Worm (Caenorhabditis elegans) whole organism, early embryonic: Measurements from ENCODE around the gene srp-2.

Experiments
- ama-1 ChIP-seq: fragments of 150-350 bp; optimal IDR thresholded peaks from 2 replicates; lab custom pipeline; 2014
- ets-7 ChIP-seq: sonication (generic microtip); optimal IDR thresholded peaks from 2 replicates; lab custom pipeline; 2016; ENCODE audit warnings: missing genotype, missing genetic modification characterization, missing compliant biosample characterization

- TF ChIP-seq ets-7 (tag; lab: Kevin White, UChicago) (no peak), ama-1 (lab: Kevin White, UChicago) (no peak)
Measured at ce11 chrV:731330-731729, 31.1 kb upstream of the srp-2 start.
